Worm (Caenorhabditis elegans) whole organism, midembryonic: ENCODE results near the gene F26F12.8.

Experiments used
- T22C8.4 ChIP-seq: fragments of 200-800 bp; sonication (Bioruptor generic); IDR thresholded peaks from 2 replicates; pipeline ENCODE4 v1.3.6; 2022; ENCODE audit warnings: missing genetic modification characterization, missing compliant biosample characterization
- cog-1 ChIP-seq: sonication (generic microtip); optimal IDR thresholded peaks from 2 replicates; lab custom pipeline; 2016; ENCODE audit warnings: missing genetic modification characterization, missing compliant biosample characterization
- flt-1 ChIP-seq: fragments of 200-800 bp; sonication (Bioruptor generic); IDR thresholded peaks from 2 replicates; pipeline ENCODE4 v1.3.6; 2022; ENCODE audit warnings: missing genetic modification characterization, missing compliant biosample characterization
- klf-2 ChIP-seq: fragments of 200-800 bp; sonication (Bioruptor generic); conservative IDR thresholded peaks from 2 replicates; pipeline ENCODE4 v1.3.6; 2022; ENCODE audit warnings: missing genetic modification reagents, missing genetic modification characterization, missing compliant biosample characterization
- med-1 ChIP-seq: sonication (generic microtip); optimal IDR thresholded peaks from 2 replicates; lab custom pipeline; 2017; ENCODE audit warnings: missing genetic modification characterization, mild to moderate bottlenecking, missing compliant biosample characterization, antibody characterized with exemption, missing genetic modification reagents; ENCODE audit not compliant: insufficient read depth
- ref-1 ChIP-seq: fragments of 200-800 bp; sonication (Bioruptor generic); conservative IDR thresholded peaks from 2 replicates; pipeline ENCODE4 v1.3.6; 2022; ENCODE audit warnings: missing genetic modification reagents, missing genetic modification characterization, missing compliant biosample characterization
- tab-1 ChIP-seq: fragments of 200-800 bp; sonication (Bioruptor generic); IDR thresholded peaks from 2 replicates; pipeline ENCODE4 v1.3.6; 2022; ENCODE audit warnings: missing genetic modification characterization, missing compliant biosample characterization
- ztf-23 ChIP-seq: fragments of 200-800 bp; sonication (Bioruptor generic); IDR thresholded peaks from 2 replicates; pipeline ENCODE4 v1.3.6; 2022; ENCODE audit warnings: missing genetic modification reagents, missing genetic modification characterization, missing compliant biosample characterization
- ztf-29 ChIP-seq: fragments of 200-800 bp; sonication (Bioruptor generic); IDR thresholded peaks from 2 replicates; pipeline ENCODE4 v1.3.6; 2022; ENCODE audit warnings: missing genetic modification reagents, missing genetic modification characterization, missing compliant biosample characterization

F26F12.8 gene

DNA sequence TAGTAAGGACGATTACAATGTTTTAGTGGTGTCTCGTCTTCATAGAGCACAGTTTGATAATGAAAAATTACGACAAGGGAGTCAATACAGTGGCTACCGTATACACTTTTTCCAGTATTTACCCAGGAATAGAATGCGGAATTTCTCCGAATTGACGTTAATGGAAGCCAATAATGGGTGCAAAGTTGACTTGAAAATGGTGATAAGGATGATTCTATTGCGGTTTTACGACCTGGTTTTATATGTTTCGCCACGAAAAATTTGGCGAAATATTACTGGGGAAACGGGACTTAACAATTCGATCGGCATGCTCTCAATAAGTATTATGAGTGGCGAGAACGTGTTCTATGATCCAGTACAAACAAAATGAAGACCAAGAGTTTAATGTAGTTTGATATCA, 42.4 kb downstream of the F26F12.8 start:
- no peak for TF ChIP-seq flt-1 (GFP tag; lab: Robert Waterston, UW)
- TF ChIP-seq med-1 (GFP tag; lab: Kevin White, UChicago), result no peak
- no peak for TF ChIP-seq ref-1 (GFP tag; lab: Robert Waterston, UW)
- TF ChIP-seq ztf-29, result no peak
- no peak for TF ChIP-seq klf-2 (GFP tag; lab: Robert Waterston, UW)
- no peak for TF ChIP-seq ztf-23 (GFP tag; lab: Robert Waterston, UW)
- TF ChIP-seq cog-1, result no peak
- no peak for TF ChIP-seq tab-1 (GFP tag; lab: Robert Waterston, UW)
- TF ChIP-seq T22C8.4, result no peak

DNA sequence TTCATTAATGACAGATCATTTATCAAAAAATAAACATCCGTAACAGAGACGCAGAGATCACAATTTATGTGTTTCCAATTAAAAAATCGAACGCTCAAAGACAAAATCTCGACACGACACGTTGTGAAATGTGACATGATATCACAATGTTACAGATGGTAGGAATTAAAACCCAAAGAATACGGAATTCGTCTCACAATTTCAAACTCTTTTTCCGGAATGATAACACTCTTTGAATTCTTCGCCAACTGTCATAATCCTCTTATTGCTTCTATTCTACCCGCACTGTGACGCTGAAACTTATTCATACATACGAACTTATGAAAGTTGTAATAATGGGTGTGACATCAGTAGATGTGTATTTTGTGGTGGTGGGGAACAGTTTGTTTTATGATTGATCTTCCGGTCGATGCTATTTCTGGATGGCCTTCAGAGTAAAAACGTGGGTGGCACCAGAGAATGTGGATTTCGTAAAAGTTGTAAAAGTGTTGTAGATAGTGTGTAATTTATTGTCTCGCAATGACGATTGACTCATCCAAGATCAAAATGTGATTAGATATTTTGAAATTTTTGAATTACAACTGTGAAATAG, 45.8 kb downstream of the F26F12.8 start:
- TF ChIP-seq ref-1 (GFP tag; lab: Robert Waterston, UW) (no peak), tab-1 (GFP tag; lab: Robert Waterston, UW) (no peak), med-1 (GFP tag; lab: Kevin White, UChicago) (no peak), klf-2 (GFP tag; lab: Robert Waterston, UW) (no peak), ztf-23 (GFP tag; lab: Robert Waterston, UW) (no peak), T22C8.4 (no peak), flt-1 (GFP tag; lab: Robert Waterston, UW) (no peak), cog-1 (no peak)

ce11 chrV:5813060-5813659, 49.2 kb downstream of the F26F12.8 start, which contains the start of gene ZC250.4:
ZC250.4 (minus strand) TSS chrV:5813137.
- TF ChIP-seq ztf-23 (GFP tag; lab: Robert Waterston, UW) (no peak), T22C8.4 (no peak), tab-1 (GFP tag; lab: Robert Waterston, UW) (no peak), cog-1 (no peak), med-1 (GFP tag; lab: Kevin White, UChicago) (no peak), ref-1 (GFP tag; lab: Robert Waterston, UW) (no peak), klf-2 (GFP tag; lab: Robert Waterston, UW) (no peak), ztf-29 (no peak), flt-1 (GFP tag; lab: Robert Waterston, UW) (no peak)

DNA sequence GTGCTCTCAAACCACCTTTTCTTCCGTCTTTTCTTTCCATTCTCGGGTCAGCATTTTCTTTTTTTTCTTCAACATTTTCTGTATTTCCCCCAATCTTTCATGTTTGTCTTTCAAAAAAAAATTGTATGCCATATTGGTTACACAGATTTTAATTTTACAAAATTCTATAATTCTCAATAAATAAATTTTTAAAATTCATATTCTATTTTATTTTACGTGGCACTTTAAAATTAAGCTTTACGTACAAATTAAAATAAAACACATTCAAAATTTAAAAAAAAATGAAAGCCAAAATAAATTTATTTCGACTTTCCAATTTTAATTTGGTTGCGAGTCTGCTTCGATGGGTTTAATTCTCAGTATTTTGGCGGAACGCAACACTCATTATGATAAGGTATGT, 56.9 kb downstream of the F26F12.8 start, which contains the start of gene ZC250.5:
Gene ZC250.5, plus strand, starts transcription at position 301 of the 400 bp plus-strand sequence.
- TF ChIP-seq med-1 (GFP tag; lab: Kevin White, UChicago), result no peak
- TF ChIP-seq T22C8.4, result no peak
- TF ChIP-seq ref-1 (GFP tag; lab: Robert Waterston, UW), result no peak
- no peak for TF ChIP-seq tab-1 (GFP tag; lab: Robert Waterston, UW)
- TF ChIP-seq klf-2 (GFP tag; lab: Robert Waterston, UW), result no peak
- no peak for TF ChIP-seq cog-1
- TF ChIP-seq ztf-29, result no peak
- TF ChIP-seq ztf-23 (GFP tag; lab: Robert Waterston, UW), result no peak
- no peak for TF ChIP-seq flt-1 (GFP tag; lab: Robert Waterston, UW)
